Fruit fly (Drosophila melanogaster) whole organism, embryonic: ENCODE data around the gene CG9522.

Source experiments
- CG10274 ChIP-seq: fragments of 200-800 bp; sonication (Bioruptor generic); optimal IDR thresholded peaks from 3 replicates; lab custom pipeline; 2017; ENCODE audit warnings: missing biosample characterization, mild to moderate bottlenecking, missing genetic modification characterization
- CG10462 ChIP-seq: fragments of 200-800 bp; sonication (Bioruptor generic); optimal IDR thresholded peaks from 2 replicates; lab custom pipeline; 2016; ENCODE audit warnings: missing biosample characterization, missing genetic modification characterization
- CG10565 ChIP-seq: fragments of 200-800 bp; sonication (Bioruptor generic); optimal IDR thresholded peaks from 3 replicates; lab custom pipeline; 2016; ENCODE audit warnings: missing biosample characterization, mild to moderate bottlenecking, missing genetic modification characterization
- CG12391 ChIP-seq: fragments of 200-800 bp; sonication (Bioruptor generic); optimal IDR thresholded peaks from 3 replicates; lab custom pipeline; 2018; ENCODE audit warnings: missing biosample characterization, mild to moderate bottlenecking, missing genetic modification characterization, moderate library complexity
- CG12659 ChIP-seq: fragments of 200-800 bp; sonication (Bioruptor generic); optimal IDR thresholded peaks from 3 replicates; lab custom pipeline; 2017; ENCODE audit warnings: mild to moderate bottlenecking, missing biosample characterization, missing genetic modification reagents, missing genetic modification characterization
- CG14860 ChIP-seq: fragments of 200-800 bp; sonication (Bioruptor generic); IDR thresholded peaks from 3 replicates; pipeline ENCODE4 v1.3.6; 2022; ENCODE audit warnings: missing biosample characterization, missing genetic modification characterization; ENCODE audit not compliant: partially characterized antibody
- CG14965 ChIP-seq: fragments of 200-800 bp; sonication (Bioruptor generic); optimal IDR thresholded peaks from 2 replicates; lab custom pipeline; 2016; ENCODE audit warnings: missing biosample characterization, missing genetic modification characterization, borderline replicate concordance
- CG15479 ChIP-seq: fragments of 200-800 bp; sonication (Bioruptor generic); optimal IDR thresholded peaks from 3 replicates; lab custom pipeline; 2019; ENCODE audit warnings: missing biosample characterization, mild to moderate bottlenecking, missing genetic modification characterization, moderate library complexity
- CG17612 ChIP-seq: fragments of 200-800 bp; sonication (Bioruptor generic); IDR thresholded peaks from 2 replicates; pipeline ENCODE4 v1.3.6; 2022; ENCODE audit warnings: missing biosample characterization, missing genetic modification characterization
- CG2202 ChIP-seq: fragments of 200-800 bp; sonication (Bioruptor generic); optimal IDR thresholded peaks from 2 replicates; lab custom pipeline; 2018; ENCODE audit warnings: missing biosample characterization, mild to moderate bottlenecking, missing genetic modification characterization
- CG30431 ChIP-seq: fragments of 200-800 bp; sonication (Bioruptor generic); optimal IDR thresholded peaks from 2 replicates; lab custom pipeline; 2017; ENCODE audit warnings: missing biosample characterization, missing genetic modification characterization
- CG31441 ChIP-seq: fragments of 200-800 bp; sonication (Bioruptor generic); IDR thresholded peaks from 2 replicates; pipeline ENCODE4 v1.3.6; 2022; ENCODE audit warnings: missing biosample characterization, missing genetic modification characterization
- CG34376 ChIP-seq: fragments of 200-800 bp; sonication (Bioruptor generic); optimal IDR thresholded peaks from 2 replicates; lab custom pipeline; 2018; ENCODE audit warnings: missing biosample characterization, mild to moderate bottlenecking, missing genetic modification characterization
- CG4282 ChIP-seq: fragments of 200-800 bp; sonication (Bioruptor generic); optimal IDR thresholded peaks from 2 replicates; lab custom pipeline; 2016; ENCODE audit warnings: missing biosample characterization, missing genetic modification characterization
- CG6765 ChIP-seq: fragments of 200-800 bp; sonication (Bioruptor generic); optimal IDR thresholded peaks from 3 replicates; lab custom pipeline; 2017; ENCODE audit warnings: missing biosample characterization, mild to moderate bottlenecking, missing genetic modification characterization
- CG6791 ChIP-seq: fragments of 200-800 bp; sonication (Bioruptor generic); IDR thresholded peaks from 3 replicates; pipeline ENCODE4 v1.3.6; 2022; ENCODE audit warnings: missing biosample characterization, missing genetic modification characterization; ENCODE audit not compliant: partially characterized antibody
- CG7372 ChIP-seq: fragments of 200-800 bp; sonication (Bioruptor generic); IDR thresholded peaks from 2 replicates; pipeline ENCODE4 v1.3.6; 2022; ENCODE audit warnings: missing biosample characterization, missing genetic modification characterization
- CG8924 ChIP-seq: fragments of 200-800 bp; optimal IDR thresholded peaks from 3 replicates; lab custom pipeline; 2019; ENCODE audit warnings: missing biosample characterization, mild to moderate bottlenecking, missing genetic modification characterization, moderate library complexity
- CG9932 ChIP-seq: fragments of 200-800 bp; sonication (Bioruptor generic); IDR thresholded peaks from 2 replicates; pipeline ENCODE4 v1.3.6; 2022; ENCODE audit warnings: missing biosample characterization, missing genetic modification characterization
- CTCF ChIP-seq: fragments of 200-800 bp; sonication (Bioruptor generic); optimal IDR thresholded peaks from 2 replicates; lab custom pipeline; 2017; ENCODE audit warnings: missing biosample characterization, mild to moderate bottlenecking, missing genetic modification characterization, moderate library complexity
- Dfd ChIP-seq, 2 experiments: fragments of >200 bp; optimal IDR thresholded peaks; 2 replicates each; lab custom pipeline; 2017; ENCODE audit warnings: missing biosample characterization in 2 of 2, missing genetic modification characterization in 2 of 2
- Dref ChIP-seq: fragments of 200-800 bp; sonication (Bioruptor generic); IDR thresholded peaks from 2 replicates; pipeline ENCODE4 v1.3.6; 2022; ENCODE audit warnings: missing biosample characterization, missing genetic modification characterization
- Fer3 ChIP-seq: fragments of 200-800 bp; sonication (Bioruptor generic); optimal IDR thresholded peaks from 2 replicates; lab custom pipeline; 2018; ENCODE audit warnings: missing biosample characterization, mild to moderate bottlenecking, missing genetic modification characterization, moderate library complexity
- GATAe ChIP-seq: fragments of 200-800 bp; sonication (Bioruptor generic); conservative IDR thresholded peaks from 2 replicates; pipeline ENCODE4 v1.3.6; 2022; ENCODE audit warnings: missing biosample characterization, missing genetic modification characterization
- Lpt ChIP-seq: fragments of >200 bp; optimal IDR thresholded peaks from 2 replicates; lab custom pipeline; 2018; ENCODE audit warnings: missing biosample characterization, missing genetic modification characterization
- Mes4 ChIP-seq: fragments of 200-800 bp; sonication (Bioruptor generic); optimal IDR thresholded peaks from 2 replicates; lab custom pipeline; 2016; ENCODE audit warnings: missing biosample characterization, missing genetic modification characterization
- Nf-YB ChIP-seq: fragments of 200-800 bp; sonication (Bioruptor generic); optimal IDR thresholded peaks from 3 replicates; lab custom pipeline; 2019; ENCODE audit warnings: missing biosample characterization, mild to moderate bottlenecking, missing genetic modification characterization, moderate library complexity
- TFAM ChIP-seq: fragments of 200-800 bp; sonication (Bioruptor generic); optimal IDR thresholded peaks from 2 replicates; lab custom pipeline; 2017; ENCODE audit warnings: missing biosample characterization, missing genetic modification characterization, inconsistent platforms
- Tbp ChIP-seq: fragments of >200 bp; optimal IDR thresholded peaks from 2 replicates; lab custom pipeline; 2018; ENCODE audit warnings: missing biosample characterization, missing genetic modification characterization
- Vsx1 ChIP-seq: fragments of 200-800 bp; sonication (Bioruptor generic); optimal IDR thresholded peaks from 2 replicates; lab custom pipeline; 2017; ENCODE audit warnings: missing biosample characterization, mild to moderate bottlenecking, missing genetic modification characterization, missing genetic modification reagents
- ab ChIP-seq: fragments of 200-800 bp; sonication (Bioruptor generic); optimal IDR thresholded peaks from 2 replicates; lab custom pipeline; 2016; ENCODE audit warnings: missing biosample characterization, missing genetic modification characterization
- ap ChIP-seq: fragments of 200-800 bp; sonication (Bioruptor generic); IDR thresholded peaks from 2 replicates; pipeline ENCODE4 v1.3.6; 2022; ENCODE audit warnings: missing biosample characterization, missing genetic modification characterization
- ase ChIP-seq: fragments of 200-800 bp; sonication (Bioruptor generic); IDR thresholded peaks from 3 replicates; pipeline ENCODE4 v1.3.6; 2022; ENCODE audit warnings: missing biosample characterization, missing genetic modification characterization
- chif ChIP-seq, 2 experiments: fragments of 200-800 bp; sonication (Bioruptor generic); optimal IDR thresholded peaks; 3 replicates each; lab custom pipeline; 2016; ENCODE audit warnings: missing biosample characterization in 2 of 2, missing genetic modification characterization in 2 of 2
- chinmo ChIP-seq: fragments of 200-800 bp; sonication (Bioruptor generic); IDR thresholded peaks from 4 replicates; pipeline ENCODE4 v1.3.6; 2022; ENCODE audit warnings: missing biosample characterization, missing genetic modification characterization; ENCODE audit not compliant: partially characterized antibody
- chm ChIP-seq: fragments of 200-800 bp; sonication (Bioruptor generic); IDR thresholded peaks from 2 replicates; pipeline ENCODE4 v1.3.6; 2022; ENCODE audit warnings: missing biosample characterization, missing genetic modification characterization
- ci ChIP-seq: fragments of 200-800 bp; sonication (Bioruptor generic); IDR thresholded peaks from 3 replicates; pipeline ENCODE4 v1.3.6; 2022; ENCODE audit warnings: missing biosample characterization, missing genetic modification characterization
- crc ChIP-seq: fragments of 200-800 bp; sonication (Bioruptor generic); optimal IDR thresholded peaks from 2 replicates; lab custom pipeline; 2016; ENCODE audit warnings: missing biosample characterization, missing genetic modification characterization
- da ChIP-seq: fragments of 200-800 bp; sonication (Bioruptor generic); optimal IDR thresholded peaks from 2 replicates; lab custom pipeline; 2016; ENCODE audit warnings: missing biosample characterization, missing genetic modification characterization
- ems ChIP-seq: fragments of 200-800 bp; sonication (Bioruptor generic); optimal IDR thresholded peaks from 3 replicates; lab custom pipeline; 2016; ENCODE audit warnings: missing biosample characterization, missing genetic modification characterization
- gt ChIP-seq: fragments of 200-800 bp; sonication (Bioruptor generic); IDR thresholded peaks from 2 replicates; pipeline ENCODE4 v1.3.6; 2022; ENCODE audit warnings: missing biosample characterization, missing genetic modification characterization
- inv ChIP-seq: fragments of 200-800 bp; sonication (Bioruptor generic); IDR thresholded peaks from 2 replicates; pipeline ENCODE4 v1.3.6; 2022; ENCODE audit warnings: missing biosample characterization, missing genetic modification characterization; ENCODE audit not compliant: partially characterized antibody
- mam ChIP-seq: fragments of 200-800 bp; sonication (Bioruptor generic); optimal IDR thresholded peaks from 3 replicates; lab custom pipeline; 2016; ENCODE audit warnings: missing biosample characterization, missing genetic modification characterization
- pan ChIP-seq, 4 experiments: fragments of >200 bp in 3 of 4; fragments of 200-800 bp in 1 of 4; sonication (Bioruptor generic) in 1 of 4; optimal IDR thresholded peaks in 3 of 4; IDR thresholded peaks in 1 of 4; 2 replicates each; pipeline versions ENCODE4 v1.3.6 to Lab custom; 2017 to 2022; ENCODE audit warnings: missing biosample characterization in 2 of 4, missing genetic modification characterization in 2 of 4, mixed read lengths in 1 of 4
- pho ChIP-seq: fragments of 200-800 bp; sonication (Bioruptor generic); optimal IDR thresholded peaks from 2 replicates; lab custom pipeline; 2016; ENCODE audit warnings: missing biosample characterization, missing genetic modification characterization
- psq ChIP-seq: fragments of 200-800 bp; sonication (Bioruptor generic); optimal IDR thresholded peaks from 2 replicates; lab custom pipeline; 2017; ENCODE audit warnings: missing biosample characterization, missing genetic modification characterization
- sens-2 ChIP-seq: fragments of 200-800 bp; sonication (Bioruptor generic); IDR thresholded peaks from 2 replicates; pipeline ENCODE4 v1.3.6; 2022; ENCODE audit warnings: missing biosample characterization, missing genetic modification characterization
- sob ChIP-seq: fragments of 200-800 bp; sonication (Bioruptor generic); IDR thresholded peaks from 2 replicates; pipeline ENCODE4 v1.3.6; 2022; ENCODE audit warnings: missing biosample characterization, missing genetic modification characterization
- unc-4 ChIP-seq: fragments of 200-800 bp; sonication (Bioruptor generic); IDR thresholded peaks from 2 replicates; pipeline ENCODE4 v1.3.6; 2022; ENCODE audit warnings: missing biosample characterization, missing genetic modification characterization; ENCODE audit not compliant: partially characterized antibody
- usp ChIP-seq: fragments of >200 bp; optimal IDR thresholded peaks from 2 replicates; lab custom pipeline; 2017; ENCODE audit warnings: missing biosample characterization, missing genetic modification characterization

CG9522 gene

dm6 chrX:14848755-14849354 is at the start of gene CG9522 (continued):
- TF ChIP-seq mam (GFP tag; lab: Kevin White, UChicago) (peak; percentile 27), Lpt (GFP tag; lab: Kevin White, UChicago) (no peak), Tbp (GFP tag; lab: Kevin White, UChicago) (no peak), ap (GFP tag; lab: Robert Waterston, UW) (peak; percentile 69), Fer3 (tag; lab: Kevin White, UChicago) (peak; percentile 68), CG15479 (GFP tag; lab: Kevin White, UChicago) (no peak), Nf-YB (GFP tag; lab: Kevin White, UChicago) (peak; percentile 51), Mes4 (GFP tag; lab: Kevin White, UChicago) (peak; percentile 3), unc-4 (GFP tag; lab: Robert Waterston, UW) (no peak), ems (peak; percentile 27), CG14965 (GFP tag; lab: Kevin White, UChicago) (no peak), CG31441 (GFP tag; lab: Robert Waterston, UW) (peak; percentile 70), pan (optimal IDR thresholded peaks at IDR 0.05; lab: Kevin White, UChicago) (no peak), pan (GFP tag; optimal IDR thresholded peaks at IDR 0.05 in 1 of 2, IDR thresholded peaks at IDR 0.05 in 1 of 2) (peak in 1 of 2 experiments; percentile 76), chif (GFP tag; optimal IDR thresholded peaks at IDR 0.05; lab: Kevin White, UChicago) (peak; percentile 27 to 58), inv (GFP tag; lab: Robert Waterston, UW) (no peak), da (GFP tag; lab: Kevin White, UChicago) (no peak), CG30431 (peak; percentile 32), ase (no peak; the same call in 2 of the 3 replicates), TFAM (GFP tag; lab: Kevin White, UChicago) (no peak), usp (GFP tag; lab: Kevin White, UChicago) (no peak), chm (GFP tag; lab: Robert Waterston, UW) (peak; percentile 83), GATAe (GFP tag; lab: Robert Waterston, UW) (peak; percentile 11; the same call in 1 of the 2 replicates), Dref (GFP tag; lab: Robert Waterston, UW) (no peak), CG9932 (GFP tag; lab: Robert Waterston, UW) (peak; percentile 68), CG8924 (tag; lab: Kevin White, UChicago) (peak; percentile 75), Dfd (GFP tag; optimal IDR thresholded peaks at IDR 0.05; lab: Kevin White, UChicago) (no peak), CG6791 (GFP tag; lab: Robert Waterston, UW) (0 out of 3 replicates have a peak, but pooled peaks have one; percentile 15), ci (GFP tag; lab: Robert Waterston, UW) (peak; percentile 91), CG12659 (GFP tag; lab: Kevin White, UChicago) (peak; percentile 55), Vsx1 (GFP tag; lab: Kevin White, UChicago) (peak; percentile 60), CG10565 (GFP tag; lab: Kevin White, UChicago) (no peak), CG6765 (GFP tag; lab: Kevin White, UChicago) (peak; percentile 2), CG12391 (tag; lab: Kevin White, UChicago) (peak; percentile 75), CG34376 (GFP tag; lab: Kevin White, UChicago) (no peak), ab (GFP tag; lab: Kevin White, UChicago) (no peak), CTCF (peak; percentile 20), crc (GFP tag; lab: Kevin White, UChicago) (peak; percentile 11), CG7372 (GFP tag; lab: Robert Waterston, UW) (peak; percentile 65), psq (no peak), CG2202 (tag; lab: Kevin White, UChicago) (peak; percentile 62), gt (no peak), sob (peak; percentile 76), sens-2 (peak; percentile 78), CG10274 (GFP tag; lab: Kevin White, UChicago) (no peak), pho (GFP tag; lab: Kevin White, UChicago) (peak; percentile 24), CG17612 (GFP tag; lab: Robert Waterston, UW) (peak; percentile 50; the same call in 1 of the 2 replicates), CG10462 (GFP tag; lab: Kevin White, UChicago) (peak; percentile 33), chinmo (GFP tag; lab: Robert Waterston, UW) (no peak), CG14860 (GFP tag; lab: Robert Waterston, UW) (0 out of 3 replicates have a peak, but pooled peaks have one; percentile 18), CG4282 (GFP tag; lab: Kevin White, UChicago) (no peak)
